Fruit fly (Drosophila melanogaster): Measurements from ENCODE around the gene Drep4.

Drep4 gene

dm6 chr2L:13291066-13291434 is 4.8 kb upstream of the Drep4 start:
- TF ChIP-seq CG1621 (tag; optimal IDR thresholded peaks at IDR 0.05) (no peak), Gug (GFP tag; IDR thresholded peaks at IDR 0.05) (peak; percentile 39; the same call in 1 of the 2 replicates), topi (GFP tag; optimal IDR thresholded peaks at IDR 0.05) (no peak), Eip78C (GFP tag) (no peak), CG32006 (GFP tag; optimal IDR thresholded peaks at IDR 0.05) (peak; percentile 65), CG8319 (GFP tag; optimal IDR thresholded peaks at IDR 0.05) (no peak), CG10631 (GFP tag; optimal IDR thresholded peaks at IDR 0.05) (no peak), CG8119 (GFP tag; IDR thresholded peaks at IDR 0.05) (0 out of 3 replicates have a peak, but pooled peaks have one; percentile 52), CG6276 (GFP tag; optimal IDR thresholded peaks at IDR 0.05) (no peak), eg (GFP tag; IDR thresholded peaks at IDR 0.05) (peak; percentile 73; the same call in 1 of the 3 replicates), CG6854 (GFP tag; optimal IDR thresholded peaks at IDR 0.05) (no peak), CG6163 (GFP tag; IDR thresholded peaks at IDR 0.05) (0 out of 3 replicates have a peak, but pooled peaks have one; percentile 49), pdm3 (GFP tag; optimal IDR thresholded peaks at IDR 0.05) (peak; percentile 5), Hr4 (GFP tag; optimal IDR thresholded peaks at IDR 0.05) (peak; percentile 12)

dm6 chr2L:13290276-13291065 is 4.2 kb upstream of the Drep4 start:
- TF ChIP-seq eg (GFP tag; IDR thresholded peaks at IDR 0.05) (peak; percentile 62; the same call in 2 of the 3 replicates), net (GFP tag; optimal IDR thresholded peaks at IDR 0.05) (peak; percentile 56), Eip78C (GFP tag) (peak; percentile 51), Eip93F (GFP tag; optimal IDR thresholded peaks at IDR 0.05) (no peak), CG10669 (GFP tag; optimal IDR thresholded peaks at IDR 0.05) (peak; percentile 27), pdm3 (GFP tag; optimal IDR thresholded peaks at IDR 0.05) (no peak), Hr39 (GFP tag; optimal IDR thresholded peaks at IDR 0.05) (no peak), fd85E (GFP tag; optimal IDR thresholded peaks at IDR 0.05) (no peak), Eip75B (GFP tag; optimal IDR thresholded peaks at IDR 0.05) (no peak), fkh (GFP tag; optimal IDR thresholded peaks at IDR 0.05) (peak; percentile 97), Smox (GFP tag; optimal IDR thresholded peaks at IDR 0.05) (peak; percentile 30), Met (GFP tag; optimal IDR thresholded peaks at IDR 0.05) (peak; percentile 38), topi (GFP tag; optimal IDR thresholded peaks at IDR 0.05) (no peak), CG1621 (tag; optimal IDR thresholded peaks at IDR 0.05) (no peak), CG3919 (GFP tag; optimal IDR thresholded peaks at IDR 0.05) (no peak), Blimp-1 (GFP tag; optimal IDR thresholded peaks at IDR 0.05) (peak; percentile 84), esn (GFP tag; optimal IDR thresholded peaks at IDR 0.05) (no peak), CG6163 (GFP tag; IDR thresholded peaks at IDR 0.05) (peak; percentile 67; the same call in 2 of the 3 replicates), spab (GFP tag; optimal IDR thresholded peaks at IDR 0.05) (peak; percentile 34), achi (GFP tag; optimal IDR thresholded peaks at IDR 0.05) (peak; percentile 35), CG11762 (GFP tag; optimal IDR thresholded peaks at IDR 0.05; ENCODE audit: insufficient read depth) (no peak), CG7368 (GFP tag; optimal IDR thresholded peaks at IDR 0.05) (peak; percentile 19), vri (GFP tag; optimal IDR thresholded peaks at IDR 0.05) (peak; percentile 54), CG34406 (GFP tag; optimal IDR thresholded peaks at IDR 0.05) (peak; percentile 55), CG8632 (GFP tag; optimal IDR thresholded peaks at IDR 0.05) (peak; percentile 58), OdsH (GFP tag; optimal IDR thresholded peaks at IDR 0.05) (peak; percentile 8), CG15336 (GFP tag; IDR thresholded peaks at IDR 0.05) (peak; percentile 11), Lpt (GFP tag; optimal IDR thresholded peaks at IDR 0.05) (peak; percentile 22), CG11294 (GFP tag; IDR thresholded peaks at IDR 0.05) (no peak), CG3032 (tag; optimal IDR thresholded peaks at IDR 0.05) (no peak), CG11902 (GFP tag; optimal IDR thresholded peaks at IDR 0.05) (no peak), svp (GFP tag) (no peak), lz (GFP tag; optimal IDR thresholded peaks at IDR 0.05) (no peak), CG9139 (GFP tag; optimal IDR thresholded peaks at IDR 0.05) (peak; percentile 55), cyc (GFP tag; optimal IDR thresholded peaks at IDR 0.05) (no peak), Sox15 (GFP tag; optimal IDR thresholded peaks at IDR 0.05) (no peak), CG10631 (GFP tag; optimal IDR thresholded peaks at IDR 0.05) (no peak), CG6854 (GFP tag; optimal IDR thresholded peaks at IDR 0.05) (peak; percentile 61), Ets96B (tag; optimal IDR thresholded peaks at IDR 0.05) (no peak), Sox14 (GFP tag; optimal IDR thresholded peaks at IDR 0.05) (no peak), dac (GFP tag; optimal IDR thresholded peaks at IDR 0.05) (no peak), CG4318 (GFP tag; optimal IDR thresholded peaks at IDR 0.05) (no peak), Sox102F (GFP tag; optimal IDR thresholded peaks at IDR 0.05) (peak; percentile 38)

All from whole organism, prepupa.